Fruit fly (Drosophila melanogaster): ENCODE results near the gene Jon74E.

The Jon74E gene

dm6 chr3L:17563536-17564257, 14.8 kb upstream of the Jon74E start (continued):
- no peak for TF ChIP-seq slbo (GFP tag; IDR thresholded peaks at IDR 0.05)
- no peak for TF ChIP-seq odd (GFP tag; optimal IDR thresholded peaks at IDR 0.05)
- no peak for TF ChIP-seq chm (GFP tag; IDR thresholded peaks at IDR 0.05)
- TF ChIP-seq CG11696 (GFP tag; IDR thresholded peaks at IDR 0.05), result 0 out of 2 replicates have a peak, but pooled peaks have one; percentile 13
- TF ChIP-seq lab (GFP tag; optimal IDR thresholded peaks at IDR 0.05), result no peak
- no peak for TF ChIP-seq HLH4C (GFP tag; IDR thresholded peaks at IDR 0.05; ENCODE audit: partially characterized antibody)
- no peak for TF ChIP-seq CG9727 (GFP tag; optimal IDR thresholded peaks at IDR 0.05)
- peak; percentile 11 for TF ChIP-seq CG17385 (GFP tag; optimal IDR thresholded peaks at IDR 0.05)
- TF ChIP-seq Atf6 (GFP tag; IDR thresholded peaks at IDR 0.05), result no peak
- TF ChIP-seq dmrt11E (tag; optimal IDR thresholded peaks at IDR 0.05), result no peak
- TF ChIP-seq CG8478 (optimal IDR thresholded peaks at IDR 0.05), result peak; percentile 93
- TF ChIP-seq rib (GFP tag; IDR thresholded peaks at IDR 0.05), result peak; percentile 60; the same call in 1 of the 2 replicates
- no peak for TF ChIP-seq D (optimal IDR thresholded peaks at IDR 0.05)
- no peak for TF ChIP-seq D (GFP tag; optimal IDR thresholded peaks at IDR 0.05)
- no peak for TF ChIP-seq CG4424 (GFP tag; optimal IDR thresholded peaks at IDR 0.05)
- no peak for TF ChIP-seq CG3407 (GFP tag; optimal IDR thresholded peaks at IDR 0.05)
- no peak for TF ChIP-seq CG1832 (GFP tag; optimal IDR thresholded peaks at IDR 0.05)
- TF ChIP-seq CG6272 (GFP tag; IDR thresholded peaks at IDR 0.05), result no peak
- no peak for TF ChIP-seq CG6254 (GFP tag; optimal IDR thresholded peaks at IDR 0.05)
- no peak for TF ChIP-seq Lhr (GFP tag; optimal IDR thresholded peaks at IDR 0.05)
- TF ChIP-seq Abd-B (GFP tag; optimal IDR thresholded peaks at IDR 0.05), result no peak
- TF ChIP-seq pros (GFP tag; optimal IDR thresholded peaks at IDR 0.05), result no peak
- no peak for TF ChIP-seq Chrac-16 (GFP tag; optimal IDR thresholded peaks at IDR 0.05)
- TF ChIP-seq CG17186 (GFP tag; optimal IDR thresholded peaks at IDR 0.05), result no peak
- TF ChIP-seq Dfd (GFP tag; optimal IDR thresholded peaks at IDR 0.05), result no peak
- no peak for TF ChIP-seq sim (GFP tag; IDR thresholded peaks at IDR 0.05)
- TF ChIP-seq pfk (GFP tag; optimal IDR thresholded peaks at IDR 0.05), result no peak
- TF ChIP-seq zfh2 (GFP tag; optimal IDR thresholded peaks at IDR 0.05), result no peak
- TF ChIP-seq tx (GFP tag; optimal IDR thresholded peaks at IDR 0.05), result no peak
- peak; percentile 81 for TF ChIP-seq crol (GFP tag; IDR thresholded peaks at IDR 0.05)
- TF ChIP-seq MTF-1 (GFP tag; optimal IDR thresholded peaks at IDR 0.05; ENCODE audit: borderline replicate concordance), result no peak
- TF ChIP-seq CG5245 (GFP tag; optimal IDR thresholded peaks at IDR 0.05), result no peak
- peak; percentile 7 for TF ChIP-seq Blimp-1 (GFP tag; optimal IDR thresholded peaks at IDR 0.05)
- no peak for TF ChIP-seq CG9932 (GFP tag; IDR thresholded peaks at IDR 0.05)
- 0 out of 3 replicates have a peak, but pooled peaks have one; percentile 6 for TF ChIP-seq Dbx (GFP tag; IDR thresholded peaks at IDR 0.05)
- TF ChIP-seq CG6683 (GFP tag; optimal IDR thresholded peaks at IDR 0.05), result no peak
- TF ChIP-seq Awh (GFP tag; IDR thresholded peaks at IDR 0.05), result 0 out of 2 replicates have a peak, but pooled peaks have one; percentile 13
- TF ChIP-seq B-H2 (GFP tag; optimal IDR thresholded peaks at IDR 0.05), result no peak
- no peak for TF ChIP-seq trh (GFP tag; optimal IDR thresholded peaks at IDR 0.05)
- no peak for TF ChIP-seq CG32772 (GFP tag; IDR thresholded peaks at IDR 0.05)
- peak; percentile 83; the same call in 3 of the 4 replicates for TF ChIP-seq chinmo (GFP tag; IDR thresholded peaks at IDR 0.05; ENCODE audit: partially characterized antibody)
- no peak; the same call in 2 of the 3 replicates for TF ChIP-seq ci (GFP tag; IDR thresholded peaks at IDR 0.05)
- TF ChIP-seq CG34422 (GFP tag; IDR thresholded peaks at IDR 0.05), result peak; percentile 28; the same call in 1 of the 3 replicates
- no peak for TF ChIP-seq CG5953 (GFP tag; IDR thresholded peaks at IDR 0.05)
- no peak for TF ChIP-seq CG12219 (GFP tag; optimal IDR thresholded peaks at IDR 0.05)
- peak; percentile 32; the same call in 1 of the 3 replicates for TF ChIP-seq CG16813 (GFP tag; IDR thresholded peaks at IDR 0.05; ENCODE audit: partially characterized antibody)
- TF ChIP-seq CG2202 (tag; optimal IDR thresholded peaks at IDR 0.05), result no peak
- TF ChIP-seq Atf-2 (GFP tag; optimal IDR thresholded peaks at IDR 0.05), result no peak
- TF ChIP-seq CG11456 (GFP tag; IDR thresholded peaks at IDR 0.05), result no peak
- TF ChIP-seq Spps (tag; optimal IDR thresholded peaks at IDR 0.05), result no peak
